Fruit fly (Drosophila melanogaster): ENCODE results near the gene CG5846.

DNA sequence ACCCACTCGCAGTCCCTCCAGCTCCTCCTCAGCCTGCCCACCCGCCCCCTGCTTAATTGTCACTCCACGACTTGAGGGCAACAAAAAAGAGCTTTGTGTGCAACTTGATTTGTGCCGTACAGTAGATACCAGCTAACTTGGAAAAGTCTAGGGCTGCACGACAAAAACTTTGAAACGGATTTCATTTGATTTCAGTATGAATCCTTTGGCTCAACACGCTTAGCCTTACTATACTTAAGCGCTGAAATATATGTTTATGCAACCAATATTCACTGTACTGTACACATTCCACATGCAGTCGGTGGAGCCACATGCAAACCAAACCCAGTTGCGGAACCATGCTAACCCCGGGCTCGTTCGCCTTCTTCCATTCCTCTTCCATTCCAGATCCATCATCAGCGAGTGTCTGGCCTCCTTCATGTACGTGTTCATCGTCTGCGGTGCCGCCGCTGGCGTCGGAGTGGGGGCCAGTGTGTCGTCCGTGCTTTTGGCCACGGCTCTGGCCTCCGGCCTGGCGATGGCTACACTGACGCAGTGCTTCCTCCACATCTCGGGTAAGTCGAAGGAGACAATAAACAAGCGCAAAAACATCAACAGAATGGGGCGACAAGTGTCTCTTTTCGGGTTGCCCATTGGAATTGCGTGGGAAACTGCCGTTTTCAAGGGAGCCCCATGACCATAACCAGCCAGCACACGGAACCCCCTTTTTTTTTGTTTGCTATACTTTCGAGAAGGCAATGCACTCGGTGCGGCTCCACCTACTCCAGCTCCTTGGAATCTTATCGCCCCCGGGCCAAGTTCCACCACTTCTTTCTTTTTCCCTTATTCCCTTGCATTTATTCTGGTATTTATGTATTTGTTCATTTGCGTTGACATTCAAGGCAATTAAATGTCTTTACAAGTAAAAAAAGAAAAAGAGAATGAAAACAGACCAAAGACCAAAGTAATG lies 29.6 kb upstream of the CG5846 start:
- TF ChIP-seq CG8478 (optimal IDR thresholded peaks at IDR 0.05) (no peak), psq (optimal IDR thresholded peaks at IDR 0.05) (no peak), pan (optimal IDR thresholded peaks at IDR 0.05) (no peak)

All from whole organism.